In genomic region chrII:7624272-7624671, ce11 we compare ENCODE assay signal across 5 worm cellular contexts.
A peak's percentile ranks its signal among the peaks of the same experiment; 100 is the strongest.
TF ChIP-seq lines count a peak whose summit lies in the region.

No protein-coding gene starts in this region.

TF ChIP-seq in whole organism, L1 larva, 84 proteins besides CTCF, POLR2A, EP300 and RAD21:
- TF ChIP-seq lin-14 (GFP tag; optimal IDR thresholded peaks at IDR 0.05; lab: Kevin White, UChicago) (peak; percentile 3), swsn-7 (tag; optimal IDR thresholded peaks at IDR 0.05; lab: Kevin White, UChicago) (no peak), nhr-237 (tag; optimal IDR thresholded peaks at IDR 0.05; lab: Kevin White, UChicago) (no peak), nhr-85 (tag; lab: Kevin White, UChicago) (no peak), mef-2 (tag; optimal IDR thresholded peaks at IDR 0.05; lab: Kevin White, UChicago) (no peak), blmp-1 (tag; optimal IDR thresholded peaks at IDR 0.05; lab: Kevin White, UChicago) (peak; percentile 90), efl-1 (optimal IDR thresholded peaks at IDR 0.05; lab: Kevin White, UChicago) (no peak), efl-1 (GFP tag; optimal IDR thresholded peaks at IDR 0.05 in 1 of 2; lab: Kevin White, UChicago) (no peak), mdl-1 (tag; optimal IDR thresholded peaks at IDR 0.05; lab: Kevin White, UChicago) (no peak), rnt-1 (tag; optimal IDR thresholded peaks at IDR 0.05; lab: Kevin White, UChicago) (no peak), fkh-8 (tag; optimal IDR thresholded peaks at IDR 0.05; lab: Kevin White, UChicago) (no peak)

TF ChIP-seq in whole organism, early embryonic, 17 proteins besides CTCF, POLR2A, EP300 and RAD21:
- TF ChIP-seq hmg-4 (GFP tag; optimal IDR thresholded peaks at IDR 0.05; lab: Kevin White, UChicago) (peak; percentile 2), ama-1 (optimal IDR thresholded peaks at IDR 0.05; lab: Kevin White, UChicago) (no peak)

TF ChIP-seq in whole organism, late embryonic, 69 proteins besides CTCF, POLR2A, EP300 and RAD21:
- no peak for TF ChIP-seq ceh-45 (GFP tag; IDR thresholded peaks at IDR 0.05; lab: Robert Waterston, UW)
- peak; percentile 14 for TF ChIP-seq hlh-8 (tag; optimal IDR thresholded peaks at IDR 0.05; lab: Kevin White, UChicago)
- TF ChIP-seq ceh-14 (tag; optimal IDR thresholded peaks at IDR 0.05; lab: Kevin White, UChicago), result no peak
- TF ChIP-seq ceh-48 (tag; optimal IDR thresholded peaks at IDR 0.05; lab: Kevin White, UChicago), result peak; percentile 30
- TF ChIP-seq ceh-31 (tag; optimal IDR thresholded peaks at IDR 0.05; lab: Kevin White, UChicago), result peak; percentile 15

TF ChIP-seq in whole organism, mixed stage, embryonic, 35 proteins besides CTCF, POLR2A, EP300 and RAD21:
- TF ChIP-seq mls-2 (tag; optimal IDR thresholded peaks at IDR 0.05; lab: Kevin White, UChicago) (peak; percentile 2), lin-32 (GFP tag; optimal IDR thresholded peaks at IDR 0.05; lab: Kevin White, UChicago) (peak; percentile 39), pha-4 (tag; optimal IDR thresholded peaks at IDR 0.05; lab: Kevin White, UChicago) (no peak), ham-2 (GFP tag; optimal IDR thresholded peaks at IDR 0.05; lab: Kevin White, UChicago) (peak; percentile 33), hlh-1 (tag; optimal IDR thresholded peaks at IDR 0.05; lab: Kevin White, UChicago) (peak; percentile 9), mab-5 (tag; optimal IDR thresholded peaks at IDR 0.05; lab: Kevin White, UChicago) (no peak), lin-13 (tag; optimal IDR thresholded peaks at IDR 0.05; lab: Kevin White, UChicago) (no peak), lsy-2 (tag; optimal IDR thresholded peaks at IDR 0.05; lab: Kevin White, UChicago) (no peak), nhr-28 (tag; optimal IDR thresholded peaks at IDR 0.05; lab: Kevin White, UChicago) (no peak)

TF ChIP-seq in whole organism, young adult, 124 proteins besides CTCF, POLR2A, EP300 and RAD21:
- TF ChIP-seq dox-1 (GFP tag; IDR thresholded peaks at IDR 0.05; lab: Robert Waterston, UW), result 0 out of 2 replicates have a peak, but pooled peaks have one; percentile 3
- TF ChIP-seq mcd-1 (GFP tag; IDR thresholded peaks at IDR 0.05; lab: Robert Waterston, UW), result no peak
- TF ChIP-seq nfya-1 (tag; optimal IDR thresholded peaks at IDR 0.05; lab: Kevin White, UChicago; ENCODE audit: borderline replicate concordance, insufficient read depth), result no peak
- no peak for TF ChIP-seq B0035.1 (tag; optimal IDR thresholded peaks at IDR 0.05; lab: Kevin White, UChicago)
- no peak for TF ChIP-seq C17E4.6 (GFP tag; IDR thresholded peaks at IDR 0.05; lab: Robert Waterston, UW)
- no peak for TF ChIP-seq attf-6 (GFP tag; IDR thresholded peaks at IDR 0.05; lab: Robert Waterston, UW)
